Worm (Caenorhabditis elegans) whole organism, late embryonic: ENCODE data around the gene ppm-1.H.

Experiments
- F13H6.1 ChIP-seq: sonication (generic microtip); optimal IDR thresholded peaks from 2 replicates; lab custom pipeline; 2016; ENCODE audit warnings: missing genetic modification characterization, missing compliant biosample characterization
- ahr-1 ChIP-seq: sonication (generic microtip); optimal IDR thresholded peaks from 2 replicates; lab custom pipeline; 2016; ENCODE audit warnings: missing genetic modification characterization, missing compliant biosample characterization
- ceh-14 ChIP-seq: sonication (generic microtip); optimal IDR thresholded peaks from 2 replicates; lab custom pipeline; 2016; ENCODE audit warnings: missing genotype, missing genetic modification characterization, missing compliant biosample characterization
- ceh-18 ChIP-seq: sonication (generic microtip); optimal IDR thresholded peaks from 2 replicates; lab custom pipeline; 2016; ENCODE audit warnings: missing genetic modification characterization, missing compliant biosample characterization
- ceh-22 ChIP-seq: sonication (generic microtip); optimal IDR thresholded peaks from 2 replicates; lab custom pipeline; 2017; ENCODE audit warnings: missing biosample characterization, missing genetic modification characterization
- ceh-24 ChIP-seq: sonication (generic microtip); optimal IDR thresholded peaks from 2 replicates; lab custom pipeline; 2016; ENCODE audit warnings: mild to moderate bottlenecking, missing genetic modification characterization, missing compliant biosample characterization
- ceh-6 ChIP-seq: fragments of 200-800 bp; sonication (Bioruptor generic); optimal IDR thresholded peaks from 2 replicates; lab custom pipeline; 2018; ENCODE audit warnings: mild to moderate bottlenecking, missing genetic modification characterization, missing compliant biosample characterization
- che-1 ChIP-seq: sonication (generic microtip); optimal IDR thresholded peaks from 2 replicates; lab custom pipeline; 2016; ENCODE audit warnings: mild to moderate bottlenecking, missing genetic modification characterization, missing compliant biosample characterization
- dmd-4 ChIP-seq: sonication (generic microtip); optimal IDR thresholded peaks from 2 replicates; lab custom pipeline; 2016; ENCODE audit warnings: borderline replicate concordance, missing genetic modification characterization, missing compliant biosample characterization
- dve-1 ChIP-seq: sonication (generic microtip); optimal IDR thresholded peaks from 2 replicates; lab custom pipeline; 2017; ENCODE audit warnings: antibody characterized with exemption, mild to moderate bottlenecking, missing genetic modification characterization, missing compliant biosample characterization
- elt-2 ChIP-seq: sonication (generic microtip); optimal IDR thresholded peaks from 2 replicates; lab custom pipeline; 2016; ENCODE audit warnings: missing genetic modification reagents, missing genetic modification characterization, missing compliant biosample characterization
- ets-4 ChIP-seq: sonication (generic microtip); optimal IDR thresholded peaks from 2 replicates; lab custom pipeline; 2016; ENCODE audit warnings: missing genetic modification characterization, missing compliant biosample characterization
- eyg-1 ChIP-seq: sonication (generic microtip); optimal IDR thresholded peaks from 2 replicates; lab custom pipeline; 2016; ENCODE audit warnings: missing genotype, missing genetic modification characterization, missing compliant biosample characterization
- fkh-10 ChIP-seq: fragments of 150-350 bp; optimal IDR thresholded peaks from 2 replicates; lab custom pipeline; 2014; ENCODE audit warnings: missing biosample characterization, missing genetic modification reagents, missing genetic modification characterization
- fkh-6 ChIP-seq: sonication (generic microtip); optimal IDR thresholded peaks from 2 replicates; lab custom pipeline; 2016; ENCODE audit warnings: missing genetic modification characterization, missing compliant biosample characterization
- hlh-13 ChIP-seq: fragments of 200-800 bp; sonication (Bioruptor generic); optimal IDR thresholded peaks from 2 replicates; lab custom pipeline; 2018; ENCODE audit warnings: mild to moderate bottlenecking, missing genetic modification characterization, missing compliant biosample characterization
- hlh-30 ChIP-seq: sonication (generic microtip); optimal IDR thresholded peaks from 2 replicates; lab custom pipeline; 2017; ENCODE audit warnings: antibody characterized with exemption, missing genetic modification characterization, missing compliant biosample characterization; ENCODE audit not compliant: insufficient read depth
- hlh-6 ChIP-seq: sonication (generic microtip); optimal IDR thresholded peaks from 2 replicates; lab custom pipeline; 2016; ENCODE audit warnings: missing genotype, missing genetic modification characterization, missing compliant biosample characterization
- hlh-8 ChIP-seq: sonication (generic microtip); optimal IDR thresholded peaks from 2 replicates; lab custom pipeline; 2016; ENCODE audit warnings: missing genotype, missing genetic modification characterization, missing compliant biosample characterization
- lin-11 ChIP-seq: fragments of 200-800 bp; sonication (Bioruptor generic); optimal IDR thresholded peaks from 2 replicates; lab custom pipeline; 2018; ENCODE audit warnings: mild to moderate bottlenecking, missing genetic modification characterization, missing compliant biosample characterization
- nfya-1 ChIP-seq: sonication (generic microtip); optimal IDR thresholded peaks from 2 replicates; lab custom pipeline; 2017; ENCODE audit warnings: missing genetic modification characterization, mild to moderate bottlenecking, missing compliant biosample characterization, antibody characterized with exemption, moderate library complexity
- nhr-11 ChIP-seq: fragments of 150-350 bp; optimal IDR thresholded peaks from 2 replicates; lab custom pipeline; 2014; ENCODE audit warnings: missing biosample characterization, missing genetic modification characterization
- npax-4 ChIP-seq: sonication (generic microtip); optimal IDR thresholded peaks from 2 replicates; lab custom pipeline; 2016; ENCODE audit warnings: missing genetic modification characterization, missing compliant biosample characterization
- pax-1 ChIP-seq: fragments of 150-350 bp; optimal IDR thresholded peaks from 2 replicates; lab custom pipeline; 2014; ENCODE audit warnings: missing biosample characterization, missing genetic modification characterization
- pha-2 ChIP-seq: sonication (generic microtip); optimal IDR thresholded peaks from 2 replicates; lab custom pipeline; 2017; ENCODE audit warnings: mild to moderate bottlenecking, missing genetic modification characterization, missing compliant biosample characterization
- pha-4 ChIP-seq: fragments of 150-350 bp; optimal IDR thresholded peaks from 2 replicates; lab custom pipeline; 2018; ENCODE audit warnings: missing biosample characterization, missing genetic modification reagents, missing genetic modification characterization
- ref-2 ChIP-seq: sonication (generic microtip); optimal IDR thresholded peaks from 2 replicates; lab custom pipeline; 2016; ENCODE audit warnings: missing genetic modification characterization, missing compliant biosample characterization
- rnt-1 ChIP-seq: sonication (generic microtip); optimal IDR thresholded peaks from 2 replicates; lab custom pipeline; 2016; ENCODE audit warnings: missing genetic modification characterization, missing compliant biosample characterization
- sdc-2 ChIP-seq: sonication (generic microtip); optimal IDR thresholded peaks from 2 replicates; lab custom pipeline; 2016; ENCODE audit warnings: missing genotype, missing genetic modification characterization, missing compliant biosample characterization
- sox-4 ChIP-seq: sonication (generic microtip); optimal IDR thresholded peaks from 2 replicates; lab custom pipeline; 2017; ENCODE audit warnings: mild to moderate bottlenecking, missing genetic modification characterization, inconsistent platforms, missing compliant biosample characterization
- syd-9 ChIP-seq: sonication (generic microtip); optimal IDR thresholded peaks from 2 replicates; lab custom pipeline; 2016; ENCODE audit warnings: mild to moderate bottlenecking, missing genetic modification characterization, moderate library complexity, missing compliant biosample characterization
- tbx-7 ChIP-seq: sonication (generic microtip); optimal IDR thresholded peaks from 2 replicates; lab custom pipeline; 2016; ENCODE audit warnings: missing genotype, missing genetic modification characterization, missing compliant biosample characterization
- unc-3 ChIP-seq, 2 experiments: fragments of 200-800 bp in 1 of 2; sonication (Bioruptor generic) in 1 of 2; sonication (generic microtip) in 1 of 2; conservative IDR thresholded peaks in 1 of 2; optimal IDR thresholded peaks in 1 of 2; 2 replicates each; pipeline versions ENCODE4 v1.3.6 to Lab custom; 2016 to 2022; ENCODE audit warnings: missing compliant biosample characterization in 2 of 2, missing genetic modification characterization in 2 of 2, missing genetic modification reagents in 1 of 2
- unc-55 ChIP-seq: sonication (generic microtip); optimal IDR thresholded peaks from 2 replicates; lab custom pipeline; 2017; ENCODE audit warnings: missing biosample characterization, missing genetic modification reagents, missing genetic modification characterization
- zip-5 ChIP-seq: sonication (generic microtip); optimal IDR thresholded peaks from 2 replicates; lab custom pipeline; 2016; ENCODE audit warnings: missing genetic modification characterization, missing compliant biosample characterization
- ztf-16 ChIP-seq: sonication (generic microtip); optimal IDR thresholded peaks from 2 replicates; lab custom pipeline; 2017; ENCODE audit warnings: missing genetic modification characterization, missing compliant biosample characterization

The ppm-1.H gene

DNA sequence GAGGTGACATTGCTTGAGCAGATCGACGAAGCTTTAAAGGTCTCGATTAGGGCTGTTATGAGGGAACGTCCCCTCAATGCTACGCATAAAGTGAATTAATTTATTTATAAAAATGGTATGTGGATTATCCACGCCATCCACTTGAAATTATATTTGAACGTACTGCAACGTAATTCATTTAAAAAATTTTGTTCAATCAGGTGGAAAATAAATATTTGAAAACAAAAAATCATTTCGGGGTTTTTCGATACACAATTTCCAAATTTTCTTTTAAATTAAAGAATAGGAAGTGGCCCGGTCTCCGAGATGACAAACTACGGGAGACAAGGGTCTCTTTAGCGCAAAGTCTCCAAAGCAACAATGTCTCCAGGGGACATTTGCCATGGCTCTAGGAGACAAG is 43.5 kb upstream of the ppm-1.H start, which contains the start of gene oac-58:
oac-58 (minus strand) TSS at position 101 of the 400 bp plus-strand sequence.
- no peak for TF ChIP-seq che-1 (tag; lab: Kevin White, UChicago)
- no peak for TF ChIP-seq pha-4 (tag; lab: Kevin White, UChicago)
- no peak for TF ChIP-seq dmd-4 (tag; lab: Kevin White, UChicago)
- TF ChIP-seq zip-5 (tag; lab: Kevin White, UChicago), result no peak
- no peak for TF ChIP-seq elt-2
- TF ChIP-seq ahr-1 (tag; lab: Kevin White, UChicago), result no peak
- TF ChIP-seq hlh-6 (tag; lab: Kevin White, UChicago), result no peak
- no peak for TF ChIP-seq eyg-1 (tag; lab: Kevin White, UChicago)
- TF ChIP-seq ceh-14, result no peak
- no peak for TF ChIP-seq hlh-13 (GFP tag; lab: Kevin White, UChicago)
- no peak for TF ChIP-seq dve-1 (tag; lab: Kevin White, UChicago)
- TF ChIP-seq fkh-6 (tag; lab: Kevin White, UChicago), result no peak
- no peak for TF ChIP-seq pha-2
- no peak for TF ChIP-seq unc-3 (GFP tag; conservative IDR thresholded peaks at IDR 0.05; lab: Robert Waterston, UW)
- TF ChIP-seq unc-3 (tag; optimal IDR thresholded peaks at IDR 0.05; lab: Kevin White, UChicago), result no peak
- TF ChIP-seq syd-9 (tag; lab: Kevin White, UChicago), result no peak
- TF ChIP-seq sdc-2, result no peak
- TF ChIP-seq ets-4, result no peak
- TF ChIP-seq nfya-1, result no peak

DNA sequence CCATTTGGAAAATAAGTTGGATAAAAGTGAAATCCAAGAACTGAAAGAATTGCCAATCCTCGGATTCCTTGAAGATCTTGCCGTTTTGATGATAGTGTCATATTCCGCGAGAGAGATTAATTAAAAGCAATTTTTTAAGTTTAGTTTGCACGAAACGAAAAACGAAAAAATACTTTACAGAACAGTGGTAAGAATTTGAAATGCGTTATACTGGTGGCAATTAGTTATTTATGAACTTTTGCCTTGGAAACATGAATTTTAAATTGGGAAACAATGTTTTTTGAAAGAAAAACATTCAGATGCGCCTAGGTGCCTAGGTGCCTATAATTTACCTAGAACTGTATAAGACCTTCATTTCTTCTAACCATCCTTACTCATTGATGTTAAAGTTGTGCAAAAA is 39.6 kb upstream of the ppm-1.H start, which contains the start of gene oac-57:
oac-57 (minus strand) TSS at position 101 of the 400 bp plus-strand sequence.
- TF ChIP-seq pha-2 (no peak), ceh-6 (no peak), eyg-1 (tag; lab: Kevin White, UChicago) (no peak), nhr-11 (tag; lab: Kevin White, UChicago) (no peak), fkh-10 (GFP tag; lab: Kevin White, UChicago) (no peak), rnt-1 (tag; lab: Kevin White, UChicago) (no peak), zip-5 (tag; lab: Kevin White, UChicago) (no peak), ref-2 (tag; lab: Kevin White, UChicago) (no peak), F13H6.1 (no peak), hlh-6 (tag; lab: Kevin White, UChicago) (no peak), ceh-22 (tag; lab: Kevin White, UChicago) (no peak), tbx-7 (no peak), lin-11 (tag; lab: Kevin White, UChicago) (no peak), ztf-16 (tag; lab: Kevin White, UChicago) (no peak), hlh-8 (tag; lab: Kevin White, UChicago) (no peak), ceh-18 (no peak), npax-4 (tag; lab: Kevin White, UChicago) (no peak), dve-1 (tag; lab: Kevin White, UChicago) (no peak), hlh-30 (tag; lab: Kevin White, UChicago) (no peak), ceh-24 (tag; lab: Kevin White, UChicago) (no peak)

DNA sequence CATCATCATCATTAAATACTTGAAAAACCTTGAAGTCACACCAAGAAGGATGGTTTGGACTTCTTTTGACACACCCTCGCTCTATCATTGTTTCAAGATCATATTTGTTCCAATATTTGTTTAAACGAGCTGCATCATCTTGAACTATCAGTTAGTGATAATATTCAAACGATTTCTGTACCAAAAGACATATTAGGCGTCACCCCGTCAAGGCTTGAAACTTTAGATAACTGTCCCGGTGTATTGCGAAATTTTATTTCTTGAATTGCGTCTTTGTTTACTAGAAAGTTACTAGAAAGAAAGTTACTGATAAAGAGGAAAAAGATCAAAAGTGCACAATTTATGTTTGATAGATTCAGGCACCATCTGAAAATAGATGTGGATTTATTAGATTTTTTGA is 37.8 kb upstream of the ppm-1.H start:
- peak; percentile 31 for TF ChIP-seq elt-2
- no peak for TF ChIP-seq sox-4
- TF ChIP-seq, all 69 proteins: peak for 1

ce11 chrIV:12304750-12305149 is 36.6 kb upstream of the ppm-1.H start:
- no peak for TF ChIP-seq unc-3 (GFP tag; conservative IDR thresholded peaks at IDR 0.05; lab: Robert Waterston, UW)
- no peak for TF ChIP-seq unc-3 (tag; optimal IDR thresholded peaks at IDR 0.05; lab: Kevin White, UChicago)
- TF ChIP-seq F13H6.1, result no peak
- TF ChIP-seq fkh-10 (GFP tag; lab: Kevin White, UChicago), result no peak
- TF ChIP-seq npax-4 (tag; lab: Kevin White, UChicago), result no peak
- no peak for TF ChIP-seq pax-1
- no peak for TF ChIP-seq unc-55 (GFP tag; lab: Kevin White, UChicago)
- TF ChIP-seq, all 69 proteins: peak for 0
